Worm (Caenorhabditis elegans) whole organism, L4 larva: ENCODE data around the gene prx-2.
A peak's percentile ranks its signal among the peaks of the same experiment; 100 is the strongest.

Source experiments
- lin-15B ChIP-seq: fragments of 150-350 bp; sonication (generic microtip); optimal IDR thresholded peaks from 3 replicates; lab custom pipeline; 2014; ENCODE audit warnings: missing biosample characterization, missing genetic modification characterization
- nhr-77 ChIP-seq: fragments of 150-350 bp; optimal IDR thresholded peaks from 2 replicates; lab custom pipeline; 2014; ENCODE audit warnings: missing biosample characterization, missing genetic modification characterization
- unc-62 ChIP-seq, 3 experiments: fragments of 150-350 bp in 1 of 3; sonication (generic microtip); optimal IDR thresholded peaks in 2 of 3; peaks in 1 of 3; 1 replicate in 1 of 3; 2 replicates in 2 of 3; lab custom pipeline; 2014 to 2017; ENCODE audit warnings: missing biosample characterization in 3 of 3, missing genetic modification characterization in 3 of 3, missing genetic modification reagents in 3 of 3, missing genotype in 1 of 3

- TF ChIP-seq lin-15B (tag; lab: Kevin White, UChicago) (no peak), nhr-77 (tag; lab: Kevin White, UChicago) (no peak), unc-62 (GFP tag; optimal IDR thresholded peaks at IDR 0.05 in 1 of 2; lab: Kevin White, UChicago) (peak in 1 of 2 experiments; percentile 93), unc-62 (tag; optimal IDR thresholded peaks at IDR 0.05; lab: Kevin White, UChicago) (no peak)
These were observed 24.1 kb downstream of the prx-2 start, which contains the start of gene atg-4.2 for ce11 chrIV:11668001-11668400.
